Worm (Caenorhabditis elegans) whole organism, L3 larva: ENCODE results near the gene F56H9.8.

ENCODE experiments used
- unc-39 ChIP-seq: sonication (generic microtip); optimal IDR thresholded peaks from 4 replicates; lab custom pipeline; 2017; ENCODE audit warnings: missing biosample characterization, missing genetic modification characterization
- unc-62 ChIP-seq: fragments of 150-350 bp; sonication (generic microtip); optimal IDR thresholded peaks from 4 replicates; lab custom pipeline; 2014; ENCODE audit warnings: missing biosample characterization, missing genetic modification reagents, missing genetic modification characterization

DNA sequence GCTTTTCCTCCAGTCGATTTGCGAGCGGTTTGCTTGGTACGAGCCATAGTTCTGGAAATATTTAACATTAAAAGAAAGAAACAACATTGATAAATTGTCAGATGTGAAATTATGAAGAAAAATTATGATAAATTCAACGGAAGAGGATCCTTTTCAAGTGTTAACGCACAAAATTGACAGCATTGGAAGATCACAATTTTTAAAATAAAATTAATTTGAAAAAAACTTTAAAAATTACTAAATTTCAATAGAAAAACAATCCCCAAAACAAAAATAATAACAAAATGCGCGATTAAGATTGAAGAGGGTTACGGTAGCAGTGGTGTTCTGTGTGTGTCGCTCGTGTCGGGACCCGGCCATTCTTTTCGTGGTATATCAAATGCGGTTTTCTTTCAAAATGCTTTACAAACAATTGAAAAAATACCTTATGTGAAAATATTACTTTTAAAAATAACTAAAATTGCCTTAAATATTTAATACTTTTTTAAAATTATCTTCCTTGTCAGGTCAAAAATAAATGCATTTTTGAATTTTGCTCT, 15.7 kb downstream of the F56H9.8 start, which contains the start of gene his-74:
- no peak for TF ChIP-seq unc-62 (GFP tag; lab: Kevin White, UChicago)
- no peak for TF ChIP-seq unc-39 (tag; lab: Kevin White, UChicago)
